Worm (Caenorhabditis elegans) whole organism, L3 larva: ENCODE results near the gene exos-4.2.
A peak's percentile ranks its signal among the peaks of the same experiment; 100 is the strongest.

Source experiments
- ZK546.5 ChIP-seq: sonication (generic microtip); optimal IDR thresholded peaks from 2 replicates; lab custom pipeline; 2017; ENCODE audit warnings: missing biosample characterization, missing genetic modification characterization
- aly-2 ChIP-seq: fragments of 150-350 bp; optimal IDR thresholded peaks from 2 replicates; lab custom pipeline; 2014; ENCODE audit warnings: missing biosample characterization, missing genetic modification characterization
- ama-1 ChIP-seq: fragments of 150-350 bp; optimal IDR thresholded peaks from 2 replicates; lab custom pipeline; 2018
- ceh-16 ChIP-seq: sonication (generic microtip); optimal IDR thresholded peaks from 2 replicates; lab custom pipeline; 2017; ENCODE audit warnings: missing biosample characterization, missing genetic modification characterization
- ceh-28 ChIP-seq: fragments of 150-350 bp; optimal IDR thresholded peaks from 2 replicates; lab custom pipeline; 2014; ENCODE audit warnings: missing biosample characterization, missing genetic modification reagents, missing genetic modification characterization
- egl-27 ChIP-seq: sonication (generic microtip); optimal IDR thresholded peaks from 4 replicates; lab custom pipeline; 2017; ENCODE audit warnings: missing biosample characterization, missing genetic modification reagents, missing genetic modification characterization
- egl-5 ChIP-seq: fragments of 150-350 bp; optimal IDR thresholded peaks from 2 replicates; lab custom pipeline; 2017; ENCODE audit warnings: missing biosample characterization, missing genetic modification reagents, missing genetic modification characterization, inconsistent platforms
- elt-1 ChIP-seq: fragments of 150-350 bp; optimal IDR thresholded peaks from 2 replicates; lab custom pipeline; 2014; ENCODE audit warnings: missing biosample characterization, missing genetic modification characterization
- elt-2 ChIP-seq: sonication (generic microtip); optimal IDR thresholded peaks from 2 replicates; lab custom pipeline; 2016; ENCODE audit warnings: missing genetic modification reagents, mild to moderate bottlenecking, missing genetic modification characterization, missing compliant biosample characterization
- elt-3 ChIP-seq, 3 experiments: fragments of 150-350 bp in 1 of 3; sonication (generic microtip) in 2 of 3; optimal IDR thresholded peaks; 2 replicates in 2 of 3; 4 replicates in 1 of 3; lab custom pipeline; 2014 to 2017; ENCODE audit warnings: missing biosample characterization in 3 of 3, missing genetic modification characterization in 3 of 3
- fkh-10 ChIP-seq: sonication (generic microtip); optimal IDR thresholded peaks from 2 replicates; lab custom pipeline; 2017; ENCODE audit warnings: missing biosample characterization, missing genetic modification reagents, missing genetic modification characterization
- fkh-2 ChIP-seq: fragments of 150-350 bp; optimal IDR thresholded peaks from 2 replicates; lab custom pipeline; 2014; ENCODE audit warnings: missing biosample characterization, missing genetic modification reagents, missing genetic modification characterization
- hmg-11 ChIP-seq: sonication (generic microtip); optimal IDR thresholded peaks from 2 replicates; lab custom pipeline; 2016; ENCODE audit warnings: missing genetic modification characterization, missing compliant biosample characterization
- lin-15B ChIP-seq: fragments of 150-350 bp; optimal IDR thresholded peaks from 2 replicates; lab custom pipeline; 2014; ENCODE audit warnings: missing biosample characterization, missing genetic modification characterization
- lin-39 ChIP-seq: fragments of 150-350 bp; optimal IDR thresholded peaks from 2 replicates; lab custom pipeline; 2018; ENCODE audit warnings: missing biosample characterization, missing genetic modification reagents, missing genetic modification characterization
- mdl-1 ChIP-seq: fragments of 150-350 bp; optimal IDR thresholded peaks from 2 replicates; lab custom pipeline; 2014; ENCODE audit warnings: missing biosample characterization, missing genetic modification characterization
- mml-1 ChIP-seq: fragments of 150-350 bp; sonication (generic microtip); optimal IDR thresholded peaks from 3 replicates; lab custom pipeline; 2014; ENCODE audit warnings: missing biosample characterization, missing genetic modification characterization
- nfya-1 ChIP-seq: sonication (generic microtip); optimal IDR thresholded peaks from 2 replicates; lab custom pipeline; 2017; ENCODE audit warnings: missing genetic modification characterization, mild to moderate bottlenecking, missing compliant biosample characterization, antibody characterized with exemption, moderate library complexity; ENCODE audit not compliant: insufficient read depth
- nhr-12 ChIP-seq: fragments of 150-350 bp; optimal IDR thresholded peaks from 2 replicates; lab custom pipeline; 2014; ENCODE audit warnings: missing biosample characterization, missing genetic modification characterization
- nhr-23 ChIP-seq: fragments of 150-350 bp; optimal IDR thresholded peaks from 2 replicates; lab custom pipeline; 2014; ENCODE audit warnings: missing biosample characterization, missing genetic modification reagents, missing genetic modification characterization
- nhr-237 ChIP-seq: fragments of 150-350 bp; optimal IDR thresholded peaks from 2 replicates; lab custom pipeline; 2014; ENCODE audit warnings: missing biosample characterization, missing genetic modification characterization
- nhr-25 ChIP-seq: sonication (generic microtip); optimal IDR thresholded peaks from 2 replicates; lab custom pipeline; 2017; ENCODE audit warnings: missing biosample characterization, missing genetic modification characterization
- nhr-28 ChIP-seq: fragments of 150-350 bp; optimal IDR thresholded peaks from 2 replicates; lab custom pipeline; 2014; ENCODE audit warnings: missing biosample characterization, missing genetic modification characterization
- nhr-43 ChIP-seq: sonication (generic microtip); optimal IDR thresholded peaks from 2 replicates; lab custom pipeline; 2016; ENCODE audit warnings: mild to moderate bottlenecking, missing genetic modification characterization, missing compliant biosample characterization; ENCODE audit not compliant: poor library complexity, severe bottlenecking
- nhr-67 ChIP-seq: fragments of 150-350 bp; optimal IDR thresholded peaks from 2 replicates; lab custom pipeline; 2014; ENCODE audit warnings: missing biosample characterization, missing genetic modification characterization
- nhr-77 ChIP-seq: fragments of 150-350 bp; optimal IDR thresholded peaks from 2 replicates; lab custom pipeline; 2014; ENCODE audit warnings: missing biosample characterization, missing genetic modification characterization
- pqm-1 ChIP-seq: fragments of 150-350 bp; optimal IDR thresholded peaks from 2 replicates; lab custom pipeline; 2017; ENCODE audit warnings: missing biosample characterization, missing genetic modification characterization, inconsistent platforms
- sea-2 ChIP-seq: fragments of 150-350 bp; sonication (generic microtip); optimal IDR thresholded peaks from 4 replicates; lab custom pipeline; 2014; ENCODE audit warnings: missing biosample characterization, missing genetic modification reagents, missing genetic modification characterization
- snpc-4 ChIP-seq: fragments of 150-350 bp; optimal IDR thresholded peaks from 2 replicates; lab custom pipeline; 2014; ENCODE audit warnings: missing biosample characterization, missing genetic modification characterization
- unc-62 ChIP-seq: fragments of 150-350 bp; sonication (generic microtip); optimal IDR thresholded peaks from 4 replicates; lab custom pipeline; 2014; ENCODE audit warnings: missing biosample characterization, missing genetic modification reagents, missing genetic modification characterization
- zag-1 ChIP-seq: fragments of 150-350 bp; optimal IDR thresholded peaks from 2 replicates; lab custom pipeline; 2014; ENCODE audit warnings: missing biosample characterization, missing genetic modification characterization
- ztf-11 ChIP-seq: fragments of 150-350 bp; optimal IDR thresholded peaks from 2 replicates; lab custom pipeline; 2014; ENCODE audit warnings: missing biosample characterization, missing genetic modification characterization

exos-4.2 gene

ce11 chrIII:859898-860297 is at the start of gene exos-4.2:
TSS of gene exos-4.2 (plus strand) at chrIII:860198.
- TF ChIP-seq ama-1 (no peak), lin-15B (no peak), aly-2 (tag; lab: Kevin White, UChicago) (no peak), elt-2 (tag; lab: Kevin White, UChicago) (no peak), nhr-237 (tag; lab: Kevin White, UChicago) (no peak), egl-5 (tag; lab: Kevin White, UChicago) (no peak), fkh-10 (GFP tag; lab: Kevin White, UChicago) (no peak), nhr-77 (tag; lab: Kevin White, UChicago) (no peak), elt-3 (tag; optimal IDR thresholded peaks at IDR 0.05; lab: Kevin White, UChicago) (no peak), elt-1 (tag; lab: Kevin White, UChicago) (no peak), nhr-67 (tag; lab: Kevin White, UChicago) (no peak), ztf-11 (tag; lab: Kevin White, UChicago) (no peak), mdl-1 (no peak), nhr-12 (tag; lab: Kevin White, UChicago) (no peak), nfya-1 (no peak), hmg-11 (tag; lab: Kevin White, UChicago) (no peak), ceh-16 (tag; lab: Kevin White, UChicago) (no peak), nhr-25 (no peak), fkh-2 (tag; lab: Kevin White, UChicago) (no peak), nhr-28 (tag; lab: Kevin White, UChicago) (no peak)

- TF ChIP-seq fkh-10 (GFP tag; lab: Kevin White, UChicago) = no peak
- TF ChIP-seq hmg-11 (tag; lab: Kevin White, UChicago) = no peak
- no peak for TF ChIP-seq ZK546.5 (tag; lab: Kevin White, UChicago)
- TF ChIP-seq nhr-237 (tag; lab: Kevin White, UChicago) = no peak
- TF ChIP-seq fkh-2 (tag; lab: Kevin White, UChicago) = no peak
- TF ChIP-seq nhr-28 (tag; lab: Kevin White, UChicago) = no peak
- no peak for TF ChIP-seq mml-1 (tag; lab: Kevin White, UChicago)
- TF ChIP-seq ztf-11 (tag; lab: Kevin White, UChicago) = no peak
- no peak for TF ChIP-seq nhr-12 (tag; lab: Kevin White, UChicago)
- no peak for TF ChIP-seq elt-1 (tag; lab: Kevin White, UChicago)
- no peak for TF ChIP-seq ceh-16 (tag; lab: Kevin White, UChicago)
- no peak for TF ChIP-seq egl-5 (tag; lab: Kevin White, UChicago)
- no peak for TF ChIP-seq zag-1 (tag; lab: Kevin White, UChicago)
- TF ChIP-seq ama-1 = no peak
- TF ChIP-seq sea-2 (GFP tag; lab: Kevin White, UChicago) = no peak
- no peak for TF ChIP-seq pqm-1 (tag; lab: Kevin White, UChicago)
- TF ChIP-seq nhr-43 (tag; lab: Kevin White, UChicago) = no peak
These were observed 48.5 kb upstream of the exos-4.2 start, which contains the start of gene daf-7 for ce11 chrIII:811544-811943. TSS of gene daf-7 (plus strand) at chrIII:811844.

ce11 chrIII:815845-816244 is 44.2 kb upstream of the exos-4.2 start, which contains the start of gene dac-1:
TSS of gene dac-1 (plus strand) at chrIII:816145.
- TF ChIP-seq ZK546.5 (tag; lab: Kevin White, UChicago) (no peak), unc-62 (no peak), nhr-25 (peak; percentile 28), pqm-1 (tag; lab: Kevin White, UChicago) (no peak)
- TF ChIP-seq, all 47 proteins: peak for 1

ce11 chrIII:819313-819712 is 40.7 kb upstream of the exos-4.2 start:
- TF ChIP-seq snpc-4 (peak; percentile 38), nhr-23 (tag; lab: Kevin White, UChicago) (no peak)
- TF ChIP-seq, all 47 proteins: peak for 1

- TF ChIP-seq nfya-1 = peak; percentile 14
- TF ChIP-seq egl-5 (tag; lab: Kevin White, UChicago) = peak; percentile 84
- no peak for TF ChIP-seq ceh-16 (tag; lab: Kevin White, UChicago)
- TF ChIP-seq ama-1 = no peak
- TF ChIP-seq elt-2 (tag; lab: Kevin White, UChicago) = no peak
- no peak for TF ChIP-seq lin-39 (tag; lab: Kevin White, UChicago)
- no peak for TF ChIP-seq nhr-43 (tag; lab: Kevin White, UChicago)
- TF ChIP-seq mml-1 (tag; lab: Kevin White, UChicago) = no peak
- no peak for TF ChIP-seq ceh-28 (tag; lab: Kevin White, UChicago)
- no peak for TF ChIP-seq egl-27
These were observed 37.3 kb upstream of the exos-4.2 start, which contains the start of gene clec-149 for ce11 chrIII:822546-823272. TSS of gene clec-149 (plus strand) at chrIII:823222.
